Fruit fly (Drosophila melanogaster): Measurements from ENCODE around the gene CG6733.
A peak's percentile ranks its signal among the peaks of the same experiment; 100 is the strongest.

The CG6733 gene

DNA sequence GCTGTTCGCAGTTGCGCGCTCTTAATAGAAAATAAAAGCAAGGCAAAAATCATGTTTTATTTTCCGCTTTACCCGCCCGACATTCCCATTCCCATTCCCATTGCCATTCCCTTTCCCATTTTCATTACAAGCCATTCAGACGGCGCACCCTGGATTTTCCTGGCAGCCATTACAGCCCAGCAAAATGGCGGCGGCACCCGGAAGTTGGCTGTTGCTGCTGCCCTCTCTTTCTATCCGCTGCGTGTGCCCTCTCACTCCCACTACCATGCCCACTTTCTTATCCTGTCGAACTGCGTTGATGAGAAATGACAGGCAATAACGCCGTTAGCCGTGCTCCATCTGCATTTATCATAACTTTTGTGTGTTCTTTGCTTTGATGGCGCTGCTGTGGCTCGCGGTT lies 9.3 kb upstream of the CG6733 start:
- no peak for TF ChIP-seq CG17801 (GFP tag; optimal IDR thresholded peaks at IDR 0.05; ENCODE audit: partially characterized antibody)

DNA sequence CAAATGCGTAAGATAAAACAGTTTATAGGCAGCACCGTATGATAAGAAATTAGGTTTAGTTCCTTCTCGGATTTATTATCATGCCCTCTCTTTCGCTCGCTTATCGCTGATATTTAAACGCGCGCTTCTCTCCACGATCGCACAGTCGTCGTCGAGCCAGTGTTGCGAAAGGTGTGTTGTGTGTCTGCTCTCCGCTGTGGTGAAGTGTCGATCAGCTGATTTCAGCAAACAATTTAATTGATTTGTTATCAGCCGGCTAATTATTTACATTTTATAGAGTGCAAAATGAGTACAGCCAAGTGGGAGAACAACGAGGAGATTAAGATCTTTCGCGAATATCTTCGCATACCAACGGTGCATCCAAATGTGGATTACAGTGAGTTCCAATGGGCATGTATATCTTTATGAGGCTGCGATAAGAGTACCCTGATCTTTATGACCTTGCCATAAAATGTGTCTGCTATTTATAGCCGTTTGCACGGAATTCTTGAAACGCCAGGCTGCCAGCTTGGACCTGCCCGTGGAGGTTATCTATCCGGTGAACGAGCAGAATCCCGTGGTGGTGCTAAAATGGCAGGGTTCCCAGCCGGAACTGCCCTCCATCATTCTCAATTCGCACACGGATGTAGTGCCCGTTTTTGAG lies 5.8 kb upstream of the CG6733 start, which contains the start of the genes CG17110 and CG6726:
CG17110 (plus strand) TSS at position 139 of the 643 bp plus-strand sequence.
CG6726 (plus strand) TSS at position 139 of the 643 bp plus-strand sequence.
- TF ChIP-seq CG17801 (GFP tag; optimal IDR thresholded peaks at IDR 0.05; ENCODE audit: partially characterized antibody), result peak; percentile 46

DNA sequence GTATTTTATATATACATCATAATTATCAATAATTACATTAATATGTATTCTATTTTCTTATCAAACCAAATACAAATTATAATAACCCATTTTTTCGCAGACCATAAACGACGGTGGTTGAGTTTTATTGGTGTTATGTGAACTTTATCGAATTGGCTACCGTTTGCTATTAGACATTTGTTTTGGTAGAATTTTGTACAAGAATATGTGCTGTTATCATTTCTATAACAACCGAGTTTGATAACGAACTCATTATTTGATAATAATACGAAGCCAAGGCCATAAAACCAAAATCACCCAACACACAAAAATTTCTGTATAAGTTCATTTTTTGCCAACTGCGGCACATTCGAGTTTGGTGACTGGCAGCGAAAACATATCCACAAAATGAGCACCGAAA lies 2.2 kb upstream of the CG6733 start, which contains the start of gene CG17109:
CG17109 (plus strand) TSS at position 345 of the 400 bp plus-strand sequence.
- TF ChIP-seq CG17801 (GFP tag; optimal IDR thresholded peaks at IDR 0.05; ENCODE audit: partially characterized antibody), result no peak

DNA sequence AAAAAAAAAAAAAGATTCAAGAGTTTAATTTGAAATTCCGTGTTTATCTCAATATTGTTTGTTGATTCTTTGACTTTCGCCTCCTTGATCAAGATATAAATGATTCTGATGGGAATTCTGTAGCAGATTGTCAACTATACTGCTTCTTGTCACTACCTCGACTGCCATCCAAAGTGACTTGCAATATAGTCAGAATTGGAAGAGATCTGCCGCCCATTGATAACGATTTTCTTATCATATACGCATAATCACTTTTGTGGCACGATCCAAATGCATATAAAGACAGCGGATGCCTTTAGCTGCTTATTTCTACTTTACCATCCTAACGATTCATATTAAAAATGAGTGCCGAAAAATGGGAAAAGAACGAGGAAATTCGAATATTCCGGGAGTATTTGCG lies 1.7 kb downstream of the CG6733 start, which contains the start of gene CG6738:
CG6738 (plus strand) TSS at position 301 of the 400 bp plus-strand sequence.
- TF ChIP-seq CG17801 (GFP tag; optimal IDR thresholded peaks at IDR 0.05; ENCODE audit: partially characterized antibody), result no peak

DNA sequence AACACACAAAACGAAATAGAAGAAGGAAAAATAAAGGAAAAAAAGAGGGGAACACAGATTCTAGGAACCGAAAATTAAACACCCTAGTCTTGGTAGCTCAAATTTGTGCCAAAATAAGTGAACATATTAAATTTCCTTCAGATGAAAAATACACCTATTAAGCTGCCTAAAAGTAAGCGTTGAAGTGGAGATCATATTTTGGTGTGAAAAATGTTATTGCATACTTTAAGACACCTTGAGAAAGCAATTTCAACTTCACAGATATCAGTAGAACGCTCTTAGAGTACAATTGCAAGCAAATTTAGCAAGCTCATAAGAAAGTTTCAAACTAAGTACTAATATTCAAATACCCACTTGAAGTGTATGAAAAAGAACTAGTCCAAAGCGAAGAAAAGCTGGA lies 13.2 kb downstream of the CG6733 start:
- no peak for TF ChIP-seq CG17801 (GFP tag; optimal IDR thresholded peaks at IDR 0.05; ENCODE audit: partially characterized antibody)

DNA sequence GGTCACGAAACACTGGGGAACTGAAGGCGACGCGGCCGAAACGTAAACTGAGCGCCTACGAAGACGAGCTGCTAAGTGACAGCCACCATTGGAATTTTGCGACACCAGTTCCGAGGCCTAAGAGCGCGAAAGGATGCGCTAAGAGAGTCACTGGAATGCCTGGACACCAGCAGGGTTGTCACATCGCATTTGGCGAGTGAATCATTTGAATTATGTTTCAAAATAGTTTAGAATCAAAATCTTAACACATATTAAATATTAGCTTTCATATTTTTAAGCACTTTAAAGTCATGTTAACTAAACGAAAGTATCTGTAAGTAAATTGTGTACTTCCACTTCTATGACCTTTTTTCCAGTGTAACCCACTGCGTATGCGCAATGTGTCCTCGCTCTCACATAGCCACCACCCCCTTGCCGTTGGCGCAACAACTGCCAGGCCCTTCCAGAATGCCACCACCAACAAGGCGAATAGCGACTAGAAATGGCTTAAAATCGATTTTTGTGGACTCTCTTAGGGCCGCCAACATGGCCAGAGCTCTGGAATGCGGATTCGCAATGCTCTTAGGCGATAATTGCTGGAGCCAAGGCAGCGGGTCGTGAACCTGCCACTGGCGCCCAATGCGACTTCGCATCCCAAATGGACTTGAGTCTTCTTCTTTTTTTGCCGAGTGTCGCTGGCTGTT lies 15.3 kb downstream of the CG6733 start, which contains the start of gene Cow:
Cow (minus strand) TSS at position 51 of the 683 bp plus-strand sequence.
- no peak for TF ChIP-seq CG17801 (GFP tag; optimal IDR thresholded peaks at IDR 0.05; ENCODE audit: partially characterized antibody)

DNA sequence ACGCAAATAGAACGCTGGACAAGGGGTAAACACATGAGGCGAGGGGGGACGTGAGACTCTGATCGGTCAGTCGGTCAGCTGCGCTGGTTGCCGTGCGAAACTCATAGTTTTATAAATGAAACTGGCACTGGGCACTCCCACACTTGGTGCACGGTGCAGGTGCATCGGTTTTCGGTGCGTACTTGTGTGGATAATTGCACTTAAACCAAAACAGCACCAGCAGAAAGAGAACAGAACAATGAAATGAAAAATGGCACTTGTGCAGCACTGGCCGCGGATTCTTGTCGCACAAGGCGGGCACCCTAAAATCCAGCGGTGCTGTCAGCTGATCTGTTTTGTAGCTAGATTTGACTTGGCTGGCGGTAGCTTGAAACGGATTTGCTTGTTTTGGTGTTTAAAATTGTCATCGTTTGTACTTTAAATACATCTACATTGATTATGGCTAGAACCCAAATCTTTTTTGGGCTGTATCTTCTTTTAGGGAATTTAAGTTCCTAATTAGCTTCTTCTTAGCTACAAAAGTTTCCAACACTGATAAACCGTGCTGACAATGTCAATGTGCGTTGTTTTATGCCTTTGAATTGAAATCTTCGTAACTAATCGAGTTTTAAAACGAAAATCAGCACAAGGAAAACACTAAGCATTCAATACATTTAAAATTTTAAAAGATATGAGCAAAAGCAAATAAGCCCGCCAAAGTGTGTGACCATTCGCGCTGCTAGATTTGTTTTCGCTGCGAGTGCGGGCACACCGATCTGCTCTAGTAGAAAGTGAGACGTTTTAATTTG lies 20.3 kb downstream of the CG6733 start, which contains the start of the genes Rassf and CenB1A:
Rassf (minus strand) TSS at position 249 of the 788 bp plus-strand sequence.
CenB1A (plus strand) TSS at position 718 of the 788 bp plus-strand sequence.
- TF ChIP-seq CG17801 (GFP tag; optimal IDR thresholded peaks at IDR 0.05; ENCODE audit: partially characterized antibody), result no peak

DNA sequence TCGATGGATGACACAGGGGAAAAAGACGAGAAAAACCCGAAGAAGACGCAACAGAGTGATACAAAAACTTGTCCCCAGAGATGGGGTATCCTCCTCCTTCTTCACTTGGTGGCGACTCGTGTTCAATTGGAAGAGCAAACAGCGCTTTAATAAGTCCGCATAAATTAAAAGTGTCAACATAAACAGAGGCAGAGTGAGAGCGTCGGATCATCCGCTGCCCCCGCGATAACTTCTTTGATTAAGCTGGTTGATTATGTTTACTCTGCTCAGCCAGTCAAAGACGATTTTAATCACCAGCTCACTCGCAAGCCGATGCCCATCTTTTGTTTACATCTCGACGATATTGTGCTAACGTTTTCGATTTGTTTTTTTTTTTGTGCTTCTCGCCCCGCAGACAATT lies 22.3 kb downstream of the CG6733 start:
- TF ChIP-seq CG17801 (GFP tag; optimal IDR thresholded peaks at IDR 0.05; ENCODE audit: partially characterized antibody), result no peak

DNA sequence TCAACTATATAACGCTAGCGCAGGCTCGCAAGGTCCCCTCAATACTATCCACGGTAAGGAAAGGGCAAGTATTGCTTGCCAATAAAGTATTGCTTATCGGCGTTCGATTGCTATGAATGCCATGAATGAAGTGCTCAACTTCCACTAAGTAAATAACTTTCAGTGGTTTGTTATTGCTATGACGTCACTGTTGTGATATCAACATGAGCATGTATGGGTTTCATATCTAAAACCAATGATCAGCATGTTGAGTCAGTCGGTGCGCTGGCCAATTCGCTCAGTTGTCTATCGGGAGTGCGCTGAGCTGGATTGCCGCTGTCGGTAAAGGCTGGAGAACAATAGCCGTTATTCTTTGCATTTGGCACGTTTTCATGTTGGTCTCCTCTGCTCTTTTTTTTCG lies 23.4 kb downstream of the CG6733 start:
- TF ChIP-seq CG17801 (GFP tag; optimal IDR thresholded peaks at IDR 0.05; ENCODE audit: partially characterized antibody), result no peak

DNA sequence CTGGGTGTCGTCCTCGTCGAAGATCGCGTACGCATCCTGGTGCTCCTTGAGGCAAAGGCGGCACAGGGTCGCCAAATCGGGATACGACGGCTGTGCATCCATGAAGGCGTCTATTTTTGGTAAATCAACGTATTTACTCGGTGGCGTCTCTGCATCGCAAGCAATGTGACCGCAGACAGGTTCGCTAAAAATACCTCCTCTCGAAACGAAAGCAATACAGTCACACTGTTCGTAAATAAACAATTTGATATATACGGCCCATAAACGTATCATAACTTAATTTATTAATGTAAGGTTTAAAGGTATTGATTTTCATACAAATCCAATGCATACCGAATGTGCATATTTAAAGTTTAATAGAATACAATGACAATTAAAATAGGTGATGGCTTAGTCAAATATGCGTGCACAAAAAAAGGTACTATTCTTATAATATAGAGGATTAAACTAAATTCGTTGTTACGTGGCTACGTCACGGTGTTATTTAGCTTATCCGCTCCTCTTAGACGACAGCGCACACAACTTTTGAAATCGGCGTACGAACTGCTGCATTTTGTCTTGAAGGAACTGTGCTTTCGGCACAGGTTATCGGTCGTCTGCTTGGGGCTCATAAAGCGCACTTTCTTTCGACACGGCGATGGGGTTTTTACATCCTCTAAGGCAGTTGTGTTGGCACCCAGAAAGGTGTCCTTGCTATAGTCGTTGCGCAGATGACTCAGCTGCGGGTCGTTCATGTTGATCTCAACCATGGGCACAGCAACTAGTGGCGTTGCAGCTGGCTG lies 28.9 kb downstream of the CG6733 start, which contains the start of gene CG31365:
CG31365 (minus strand) TSS at position 182 of the 782 bp plus-strand sequence.
- no peak for TF ChIP-seq CG17801 (GFP tag; optimal IDR thresholded peaks at IDR 0.05; ENCODE audit: partially characterized antibody)

DNA sequence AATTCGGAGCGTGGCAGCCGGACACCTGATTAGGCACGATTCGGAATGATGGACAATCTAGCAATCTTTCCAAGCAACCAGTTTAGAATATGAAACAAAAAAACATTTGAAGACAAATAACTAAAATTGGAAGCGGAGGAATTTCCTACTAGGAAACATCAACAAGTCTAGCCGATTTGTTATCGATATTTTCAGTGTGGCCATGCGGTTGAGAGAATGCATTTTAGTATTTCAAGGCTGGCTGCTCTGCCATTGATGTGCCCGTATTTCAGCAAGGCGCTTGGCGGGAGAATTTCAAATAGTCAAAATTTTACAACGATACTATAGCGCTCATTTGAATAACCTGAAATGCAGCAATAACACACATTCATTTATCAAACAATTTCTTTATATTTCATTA lies 30.3 kb downstream of the CG6733 start, which contains the start of gene CG31457:
CG31457 (minus strand) TSS at position 186 of the 400 bp plus-strand sequence.
- no peak for TF ChIP-seq CG17801 (GFP tag; optimal IDR thresholded peaks at IDR 0.05; ENCODE audit: partially characterized antibody)

DNA sequence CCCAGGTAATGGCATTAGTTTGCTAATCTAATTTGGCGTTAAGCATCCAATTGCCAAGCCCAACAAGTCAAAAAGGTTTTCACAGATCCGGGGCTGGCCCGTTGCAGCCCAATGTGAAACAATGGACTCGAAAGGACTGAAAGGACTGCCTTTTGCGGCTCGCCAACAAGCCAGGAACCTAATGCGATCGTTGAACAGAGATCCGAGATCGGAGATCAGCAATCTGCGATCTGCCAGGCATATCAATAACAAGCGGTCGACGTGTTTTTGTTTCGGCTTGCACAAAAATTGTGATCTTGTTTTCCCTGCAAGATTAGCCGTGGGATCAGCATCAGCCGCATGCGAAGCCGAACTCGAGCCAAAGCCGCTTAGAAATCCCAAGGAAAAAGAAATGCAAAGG lies 32.1 kb downstream of the CG6733 start:
- TF ChIP-seq CG17801 (GFP tag; optimal IDR thresholded peaks at IDR 0.05; ENCODE audit: partially characterized antibody), result no peak

DNA sequence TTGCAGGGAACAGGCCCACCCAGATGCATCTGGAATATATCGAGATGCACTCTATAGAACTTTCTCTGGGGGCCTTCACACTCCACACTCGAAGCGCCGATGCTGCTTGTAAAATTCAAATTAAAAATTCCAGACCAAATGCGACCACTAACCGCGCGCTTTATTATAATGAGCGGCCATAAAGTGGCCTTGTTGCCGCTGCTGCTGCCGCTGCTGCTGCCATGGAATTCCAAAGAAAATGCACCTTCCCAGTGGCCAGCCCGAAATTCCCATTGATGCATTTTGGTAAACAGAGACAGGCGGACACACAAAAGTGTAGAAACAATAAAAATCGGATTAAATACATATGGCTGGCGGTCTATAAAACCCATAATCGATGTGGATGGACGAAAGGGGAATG lies 32.7 kb downstream of the CG6733 start:
- no peak for TF ChIP-seq CG17801 (GFP tag; optimal IDR thresholded peaks at IDR 0.05; ENCODE audit: partially characterized antibody)

DNA sequence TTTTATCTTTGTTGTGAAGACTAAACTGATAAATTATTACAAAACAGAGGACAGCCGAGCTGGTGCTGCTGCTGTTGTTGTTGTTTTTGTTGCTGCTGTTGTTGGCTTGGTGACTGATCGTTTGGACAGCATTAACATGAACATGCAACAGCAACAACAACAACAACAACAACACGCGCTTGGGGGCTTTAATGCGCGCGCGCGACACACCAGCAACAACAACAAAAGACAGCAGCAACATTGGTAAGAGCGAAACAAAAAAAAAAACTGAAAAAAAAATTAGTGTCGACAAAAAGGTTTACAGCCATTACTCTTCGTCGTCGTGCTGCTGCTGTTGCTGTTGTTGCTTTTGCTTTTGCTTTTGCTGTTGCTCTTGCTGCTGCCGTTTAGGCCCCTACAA lies 33.4 kb downstream of the CG6733 start:
- no peak for TF ChIP-seq CG17801 (GFP tag; optimal IDR thresholded peaks at IDR 0.05; ENCODE audit: partially characterized antibody)
